Worm (Caenorhabditis elegans) whole organism, late embryonic: ENCODE measurements around the gene gst-1.
A peak's percentile ranks its signal among the peaks of the same experiment; 100 is the strongest.

Experiments used
- F13H6.1 ChIP-seq: sonication (generic microtip); optimal IDR thresholded peaks from 2 replicates; lab custom pipeline; 2016; ENCODE audit warnings: missing genetic modification characterization, missing compliant biosample characterization
- ceh-6 ChIP-seq: fragments of 200-800 bp; sonication (Bioruptor generic); optimal IDR thresholded peaks from 2 replicates; lab custom pipeline; 2018; ENCODE audit warnings: mild to moderate bottlenecking, missing genetic modification characterization, missing compliant biosample characterization
- elt-4 ChIP-seq: sonication (generic microtip); optimal IDR thresholded peaks from 2 replicates; lab custom pipeline; 2016; ENCODE audit warnings: missing genetic modification characterization, missing compliant biosample characterization
- pha-4 ChIP-seq: fragments of 150-350 bp; optimal IDR thresholded peaks from 2 replicates; lab custom pipeline; 2018; ENCODE audit warnings: missing biosample characterization, missing genetic modification reagents, missing genetic modification characterization
- tbx-2 ChIP-seq: sonication (generic microtip); optimal IDR thresholded peaks from 2 replicates; lab custom pipeline; 2016; ENCODE audit warnings: missing genetic modification characterization, missing compliant biosample characterization
- unc-55 ChIP-seq: sonication (generic microtip); optimal IDR thresholded peaks from 2 replicates; lab custom pipeline; 2017; ENCODE audit warnings: missing biosample characterization, missing genetic modification reagents, missing genetic modification characterization

DNA sequence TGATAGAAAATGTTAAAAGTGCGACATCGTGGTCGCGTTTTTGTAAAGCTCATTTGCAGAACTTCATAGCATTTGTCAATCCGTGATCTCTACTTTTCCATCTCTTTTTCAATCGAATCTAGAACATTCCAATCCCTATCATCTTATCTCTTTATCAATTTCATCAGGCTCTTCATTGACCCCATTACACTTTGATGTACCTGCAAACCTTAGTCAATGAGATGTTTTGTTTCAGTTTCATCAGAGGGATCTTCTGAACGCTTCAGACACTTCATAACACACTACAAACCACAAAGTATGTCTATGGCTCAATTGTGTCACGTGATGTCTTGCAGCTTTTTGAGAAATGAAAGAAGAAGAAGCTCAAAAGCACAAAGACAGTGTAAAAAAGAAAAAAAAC is 24.0 kb downstream of the gst-1 start:
- TF ChIP-seq elt-4, result no peak
- TF ChIP-seq F13H6.1 (tag; lab: Kevin White, UChicago), result no peak
- TF ChIP-seq pha-4 (tag; lab: Kevin White, UChicago), result no peak
- peak; percentile 2 for TF ChIP-seq unc-55
- no peak for TF ChIP-seq tbx-2 (tag; lab: Kevin White, UChicago)
- no peak for TF ChIP-seq ceh-6 (GFP tag; lab: Kevin White, UChicago)
